Worm (Caenorhabditis elegans): ENCODE measurements around the gene M163.10.

ce11 chrX:14477338-14477737, 6.6 kb downstream of the M163.10 start:
- TF ChIP-seq him-1 (tag; optimal IDR thresholded peaks at IDR 0.05) (no peak), W03F9.2 (tag; optimal IDR thresholded peaks at IDR 0.05) (no peak)
